Worm (Caenorhabditis elegans): Measurements from ENCODE around the gene M02B7.2.

DNA sequence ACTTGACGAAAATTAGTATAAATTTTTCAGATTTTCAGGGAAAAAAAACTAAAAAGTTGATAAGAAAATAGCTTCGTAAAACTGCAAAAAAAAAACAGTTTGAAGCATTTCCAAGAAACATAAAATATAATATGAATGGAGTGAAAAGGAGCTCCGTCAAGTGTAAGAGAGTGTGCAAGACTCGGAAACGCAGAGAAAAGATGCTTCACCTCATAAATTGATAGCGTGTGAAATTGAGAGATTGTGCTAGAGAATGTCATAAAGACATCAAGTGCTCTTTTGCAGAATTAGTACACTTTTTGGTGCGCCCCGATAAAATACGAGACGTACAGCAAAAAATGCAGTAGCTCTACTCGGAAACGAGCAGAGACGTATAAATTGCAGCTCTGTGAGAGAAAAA is 18.2 kb downstream of the M02B7.2 start:
- TF ChIP-seq him-1 (tag; optimal IDR thresholded peaks at IDR 0.05) (no peak), W03F9.2 (tag; optimal IDR thresholded peaks at IDR 0.05) (no peak)

All from whole organism, L4/young adult.